Worm (Caenorhabditis elegans) whole organism, L1 larva: ENCODE measurements around the gene srd-4.

ENCODE experiments used
- C04F5.9 ChIP-seq: sonication (generic microtip); optimal IDR thresholded peaks from 2 replicates; lab custom pipeline; 2016; ENCODE audit warnings: missing genetic modification characterization, missing compliant biosample characterization
- alr-1 ChIP-seq: fragments of 200-800 bp; sonication (Bioruptor generic); optimal IDR thresholded peaks from 2 replicates; lab custom pipeline; 2018; ENCODE audit warnings: borderline replicate concordance, mild to moderate bottlenecking, missing genetic modification characterization, missing compliant biosample characterization
- aly-2 ChIP-seq: fragments of 150-350 bp; optimal IDR thresholded peaks from 2 replicates; lab custom pipeline; 2014; ENCODE audit warnings: missing biosample characterization, missing genetic modification characterization
- ama-1 ChIP-seq: fragments of 150-350 bp; optimal IDR thresholded peaks from 2 replicates; lab custom pipeline; 2014
- ceh-90 ChIP-seq: sonication (generic microtip); optimal IDR thresholded peaks from 2 replicates; lab custom pipeline; 2016; ENCODE audit warnings: missing genetic modification characterization, missing compliant biosample characterization
- ces-1 ChIP-seq: fragments of 150-350 bp; optimal IDR thresholded peaks from 2 replicates; lab custom pipeline; 2014; ENCODE audit warnings: missing biosample characterization, missing genetic modification reagents, missing genetic modification characterization
- dpl-1 ChIP-seq, 3 experiments: fragments of 150-350 bp in 2 of 3; sonication (generic microtip) in 1 of 3; optimal IDR thresholded peaks; 2 replicates each; lab custom pipeline; 2014 to 2017; ENCODE audit warnings: missing biosample characterization in 3 of 3, missing genetic modification characterization in 3 of 3, missing genetic modification reagents in 3 of 3
- dsc-1 ChIP-seq: sonication (generic microtip); optimal IDR thresholded peaks from 2 replicates; lab custom pipeline; 2016; ENCODE audit warnings: mild to moderate bottlenecking, missing genetic modification characterization, missing compliant biosample characterization
- efl-1 ChIP-seq, 4 experiments: fragments of 150-350 bp; optimal IDR thresholded peaks in 3 of 4; peaks in 1 of 4; 1 replicate in 1 of 4; 2 replicates in 3 of 4; lab custom pipeline; 2014; ENCODE audit warnings: missing biosample characterization in 2 of 4, missing genetic modification characterization in 2 of 4, missing genetic modification reagents in 2 of 4
- egl-27 ChIP-seq, 2 experiments: fragments of 150-350 bp in 1 of 2; sonication (generic microtip); optimal IDR thresholded peaks; 3 replicates each; lab custom pipeline; 2017 to 2018; ENCODE audit warnings: missing biosample characterization in 2 of 2, missing genetic modification characterization in 2 of 2, missing genetic modification reagents in 2 of 2
- elt-3 ChIP-seq, 6 experiments: fragments of 150-350 bp in 1 of 6; sonication (generic microtip); optimal IDR thresholded peaks; 2 replicates each; lab custom pipeline; 2017 to 2018; ENCODE audit warnings: missing biosample characterization in 6 of 6, missing genetic modification characterization in 6 of 6, inconsistent platforms in 1 of 6
- fkh-4 ChIP-seq: sonication (generic microtip); optimal IDR thresholded peaks from 2 replicates; lab custom pipeline; 2016; ENCODE audit warnings: missing compliant biosample characterization, missing genetic modification characterization, borderline replicate concordance
- fos-1 ChIP-seq: fragments of 150-350 bp; optimal IDR thresholded peaks from 2 replicates; lab custom pipeline; 2014; ENCODE audit warnings: missing biosample characterization, missing genetic modification characterization
- grh-1 ChIP-seq: fragments of 200-800 bp; sonication (Bioruptor generic); IDR thresholded peaks from 2 replicates; pipeline ENCODE4 v1.3.6; 2022; ENCODE audit warnings: missing genetic modification reagents, missing genetic modification characterization, missing compliant biosample characterization
- hpl-2 ChIP-seq: fragments of 150-350 bp; optimal IDR thresholded peaks from 2 replicates; lab custom pipeline; 2014; ENCODE audit warnings: missing biosample characterization, missing genetic modification reagents, missing genetic modification characterization
- lin-13 ChIP-seq: fragments of 150-350 bp; optimal IDR thresholded peaks from 2 replicates; lab custom pipeline; 2014; ENCODE audit warnings: missing biosample characterization, missing genetic modification reagents, missing genetic modification characterization
- lin-14 ChIP-seq: fragments of 200-800 bp; sonication (Bioruptor generic); optimal IDR thresholded peaks from 2 replicates; lab custom pipeline; 2018; ENCODE audit warnings: mild to moderate bottlenecking, missing genetic modification characterization, moderate library complexity, missing compliant biosample characterization
- lir-3 ChIP-seq: sonication (generic microtip); optimal IDR thresholded peaks from 2 replicates; lab custom pipeline; 2016; ENCODE audit warnings: mild to moderate bottlenecking, missing genetic modification characterization, moderate library complexity, missing compliant biosample characterization; ENCODE audit not compliant: poor library complexity
- lsy-2 ChIP-seq, 2 experiments: fragments of 150-350 bp; optimal IDR thresholded peaks; 2 replicates each; lab custom pipeline; 2014; ENCODE audit warnings: missing biosample characterization in 2 of 2, missing genetic modification characterization in 2 of 2
- nhr-237 ChIP-seq: fragments of 150-350 bp; optimal IDR thresholded peaks from 2 replicates; lab custom pipeline; 2014; ENCODE audit warnings: missing biosample characterization, missing genetic modification characterization
- nhr-47 ChIP-seq: sonication (generic microtip); optimal IDR thresholded peaks from 2 replicates; lab custom pipeline; 2016; ENCODE audit warnings: mild to moderate bottlenecking, missing genetic modification characterization, moderate library complexity, missing compliant biosample characterization
- nhr-71 ChIP-seq: sonication (generic microtip); optimal IDR thresholded peaks from 2 replicates; lab custom pipeline; 2016; ENCODE audit warnings: mild to moderate bottlenecking, missing genetic modification characterization, moderate library complexity, missing compliant biosample characterization
- nhr-76 ChIP-seq: sonication (generic microtip); optimal IDR thresholded peaks from 2 replicates; lab custom pipeline; 2017; ENCODE audit warnings: missing biosample characterization, missing genetic modification characterization
- nhr-84 ChIP-seq: sonication (generic microtip); optimal IDR thresholded peaks from 2 replicates; lab custom pipeline; 2017; ENCODE audit warnings: missing biosample characterization, missing genetic modification characterization
- pag-3 ChIP-seq: sonication (generic microtip); optimal IDR thresholded peaks from 2 replicates; lab custom pipeline; 2017; ENCODE audit warnings: missing genetic modification characterization, mild to moderate bottlenecking, missing compliant biosample characterization, antibody characterized with exemption, borderline replicate concordance; ENCODE audit not compliant: insufficient read depth
- pax-3 ChIP-seq: fragments of 200-800 bp; sonication (Bioruptor generic); optimal IDR thresholded peaks from 2 replicates; lab custom pipeline; 2018; ENCODE audit warnings: mild to moderate bottlenecking, missing genetic modification characterization, moderate library complexity, missing compliant biosample characterization
- skn-1 ChIP-seq: fragments of 150-350 bp; optimal IDR thresholded peaks from 2 replicates; lab custom pipeline; 2014; ENCODE audit warnings: missing biosample characterization, missing genetic modification characterization
- snu-23 ChIP-seq: sonication (generic microtip); optimal IDR thresholded peaks from 2 replicates; lab custom pipeline; 2016; ENCODE audit warnings: missing genetic modification characterization, missing compliant biosample characterization
- sox-4 ChIP-seq: sonication (generic microtip); optimal IDR thresholded peaks from 2 replicates; lab custom pipeline; 2016; ENCODE audit warnings: missing genetic modification characterization, missing compliant biosample characterization
- sptf-1 ChIP-seq: fragments of 150-350 bp; optimal IDR thresholded peaks from 2 replicates; lab custom pipeline; 2014; ENCODE audit warnings: missing biosample characterization, missing genetic modification characterization
- vab-15 ChIP-seq: sonication (generic microtip); optimal IDR thresholded peaks from 2 replicates; lab custom pipeline; 2017; ENCODE audit warnings: missing genotype, mild to moderate bottlenecking, missing genetic modification characterization, missing compliant biosample characterization
- zip-4 ChIP-seq: fragments of 200-800 bp; sonication (Bioruptor generic); optimal IDR thresholded peaks from 2 replicates; lab custom pipeline; 2018; ENCODE audit warnings: mild to moderate bottlenecking, missing genetic modification characterization, moderate library complexity, missing compliant biosample characterization

Gene srd-4

DNA sequence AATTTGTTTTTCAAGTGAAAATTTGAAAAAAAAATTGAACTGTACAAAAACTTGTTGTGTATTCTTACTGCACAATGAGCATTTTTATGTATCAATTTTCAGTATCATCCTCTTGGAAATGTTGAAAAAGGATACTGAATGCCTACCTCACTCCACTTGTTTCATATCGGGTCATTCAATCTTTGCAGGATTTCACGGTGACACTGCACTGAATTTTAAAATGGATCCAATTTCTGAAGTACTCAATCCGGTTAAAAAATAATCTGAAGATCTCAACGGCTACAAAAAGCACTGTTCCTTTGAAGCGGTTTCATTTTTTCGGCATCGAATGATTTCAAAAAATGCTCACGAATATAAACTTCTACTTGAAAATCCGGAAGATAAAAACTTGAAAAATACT, 46.8 kb upstream of the srd-4 start:
- TF ChIP-seq egl-27 (tag; optimal IDR thresholded peaks at IDR 0.05; lab: Kevin White, UChicago) (no peak), vab-15 (tag; lab: Kevin White, UChicago) (no peak), alr-1 (tag; lab: Kevin White, UChicago) (no peak), ama-1 (lab: Kevin White, UChicago) (no peak), pag-3 (tag; lab: Kevin White, UChicago) (no peak), zip-4 (GFP tag; lab: Kevin White, UChicago) (no peak), fkh-4 (tag; lab: Kevin White, UChicago) (no peak), snu-23 (GFP tag; lab: Kevin White, UChicago) (no peak), nhr-76 (tag; lab: Kevin White, UChicago) (no peak), sptf-1 (tag; lab: Kevin White, UChicago) (no peak), skn-1 (no peak), fos-1 (tag; lab: Kevin White, UChicago) (no peak), ceh-90 (tag; lab: Kevin White, UChicago) (no peak), C04F5.9 (tag; lab: Kevin White, UChicago) (no peak), aly-2 (tag; lab: Kevin White, UChicago) (no peak), lsy-2 (tag; optimal IDR thresholded peaks at IDR 0.05; lab: Kevin White, UChicago) (no peak), nhr-71 (no peak), grh-1 (GFP tag; lab: Robert Waterston, UW) (no peak)

DNA sequence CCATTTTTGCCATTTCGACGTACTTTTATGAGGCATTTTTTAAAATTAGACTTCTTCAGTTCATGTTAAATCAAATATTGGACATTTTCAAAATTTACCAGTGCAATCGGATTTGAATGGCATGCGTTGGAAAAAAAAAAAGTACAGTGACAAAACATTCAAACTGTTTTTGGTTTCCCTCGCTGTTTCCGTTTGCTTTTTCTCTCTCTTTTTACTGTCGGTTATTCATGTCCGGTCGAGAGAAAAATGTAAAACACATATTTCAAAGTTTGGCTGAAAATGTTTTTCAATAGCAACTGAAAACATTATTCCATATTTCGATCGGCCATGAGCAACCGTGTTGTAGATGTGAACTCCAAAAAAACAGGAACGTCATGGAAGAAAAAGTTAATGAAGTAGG, 44.1 kb upstream of the srd-4 start, which contains the start of gene C27A7.3:
TSS of gene C27A7.3 (plus strand) at position 301 of the 400 bp plus-strand sequence.
- TF ChIP-seq nhr-237 (tag; lab: Kevin White, UChicago) (no peak), ces-1 (GFP tag; lab: Kevin White, UChicago) (no peak), hpl-2 (GFP tag; lab: Kevin White, UChicago) (no peak), nhr-84 (tag; lab: Kevin White, UChicago) (no peak), efl-1 (optimal IDR thresholded peaks at IDR 0.05; lab: Kevin White, UChicago) (no peak), efl-1 (GFP tag; optimal IDR thresholded peaks at IDR 0.05 in 1 of 2; lab: Kevin White, UChicago) (peak in 1 of 2 experiments; percentile 27)
- TF ChIP-seq, all 84 proteins: peak for 1

DNA sequence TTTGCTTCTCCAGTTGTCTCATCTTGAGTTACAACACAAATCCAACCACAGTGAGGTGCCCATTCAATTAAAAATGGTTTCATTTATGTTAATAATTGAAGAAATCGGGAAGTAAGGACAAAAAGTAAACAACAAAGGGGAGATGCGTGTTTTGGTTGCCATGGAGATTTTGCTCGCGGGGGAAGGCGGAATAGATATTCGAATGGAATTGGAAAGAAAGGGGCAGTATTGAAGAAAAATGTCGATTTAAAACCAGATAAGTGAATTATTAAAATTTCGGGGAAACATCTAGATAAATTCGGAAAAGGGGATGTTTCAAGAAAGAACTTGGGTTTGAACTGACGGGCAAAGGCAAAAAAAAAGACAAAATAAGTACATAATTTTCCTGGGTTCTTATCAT, 34.1 kb upstream of the srd-4 start, which contains the start of gene che-11:
TSS of gene che-11 (minus strand) at position 101 of the 400 bp plus-strand sequence.
- TF ChIP-seq nhr-47 (no peak), elt-3 (tag; optimal IDR thresholded peaks at IDR 0.05; lab: Kevin White, UChicago) (no peak), lir-3 (tag; lab: Kevin White, UChicago) (no peak), lin-13 (no peak), ces-1 (GFP tag; lab: Kevin White, UChicago) (no peak), sox-4 (tag; lab: Kevin White, UChicago) (no peak)

DNA sequence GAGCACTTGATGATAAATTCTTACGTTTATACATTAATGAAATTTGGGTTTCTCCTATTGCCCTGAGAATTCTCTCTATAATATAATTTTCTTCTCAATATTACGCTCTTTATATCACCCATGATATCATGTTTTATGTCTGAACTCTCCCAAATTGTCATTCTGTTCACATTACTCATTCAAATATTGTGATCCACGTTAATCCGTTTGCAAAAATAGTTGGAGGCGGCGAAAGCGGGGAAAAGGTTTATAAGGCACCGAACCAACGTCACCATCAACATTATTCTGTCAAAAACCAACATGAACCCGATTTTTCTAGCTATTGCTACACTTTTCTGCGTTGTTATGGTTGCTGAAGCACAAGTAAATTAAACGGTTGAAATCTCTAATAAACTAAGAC, 31.9 kb upstream of the srd-4 start, which contains the start of gene C27A7.8:
TSS of gene C27A7.8 (plus strand) at position 301 of the 400 bp plus-strand sequence.
- TF ChIP-seq elt-3 (tag; optimal IDR thresholded peaks at IDR 0.05; lab: Kevin White, UChicago) (no peak), dpl-1 (GFP tag; optimal IDR thresholded peaks at IDR 0.05; lab: Kevin White, UChicago) (no peak), pax-3 (tag; lab: Kevin White, UChicago) (peak; percentile 26), pag-3 (tag; lab: Kevin White, UChicago) (no peak), dsc-1 (tag; lab: Kevin White, UChicago) (peak; percentile 47)

DNA sequence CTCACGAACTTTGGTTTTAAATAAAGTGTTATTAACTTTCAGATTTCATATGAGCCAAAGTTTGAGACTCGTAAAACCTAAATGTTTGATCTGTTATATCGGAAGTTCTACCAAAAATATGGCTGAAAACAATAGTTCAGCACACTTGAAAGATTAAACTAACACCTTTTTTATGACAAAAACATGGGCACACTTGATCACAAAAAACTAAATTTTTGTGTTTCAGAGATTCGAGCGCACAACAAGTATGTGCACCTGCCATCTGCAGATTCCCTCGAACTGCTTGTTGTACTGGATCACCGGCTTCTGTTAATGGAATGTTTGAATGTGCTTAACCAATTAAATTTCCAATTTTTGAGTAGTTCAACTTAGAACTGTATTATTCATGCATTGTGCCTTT, 31.0 kb upstream of the srd-4 start:
- TF ChIP-seq fos-1 (tag; lab: Kevin White, UChicago) (no peak), nhr-84 (tag; lab: Kevin White, UChicago) (no peak), lsy-2 (tag; optimal IDR thresholded peaks at IDR 0.05; lab: Kevin White, UChicago) (no peak), lin-14 (GFP tag; lab: Kevin White, UChicago) (no peak), ama-1 (lab: Kevin White, UChicago) (no peak)
